Fruit fly (Drosophila melanogaster) whole organism, wandering third instar larva: ENCODE data around the gene CG13284.

ENCODE experiments used
- Dfd ChIP-seq: fragments of >200 bp; optimal IDR thresholded peaks from 2 replicates; lab custom pipeline; 2017; ENCODE audit warnings: missing biosample characterization, missing genetic modification characterization
- Dif ChIP-seq: fragments of 200-275, 200-300 bp; sonication (Bioruptor generic); optimal IDR thresholded peaks from 2 replicates; lab custom pipeline; 2018; ENCODE audit warnings: missing biosample characterization, missing genetic modification characterization; ENCODE audit not compliant: partially characterized antibody
- HLH106 ChIP-seq: fragments of 200-800 bp; optimal IDR thresholded peaks from 3 replicates; lab custom pipeline; 2019; ENCODE audit warnings: missing biosample characterization, mild to moderate bottlenecking, missing genetic modification characterization, moderate library complexity
- Hnf4 ChIP-seq: fragments of 200-800 bp; sonication (Bioruptor generic); optimal IDR thresholded peaks from 2 replicates; lab custom pipeline; 2016; ENCODE audit warnings: missing biosample characterization, mild to moderate bottlenecking, missing genetic modification characterization
- Myc ChIP-seq: fragments of >200 bp; optimal IDR thresholded peaks from 2 replicates; lab custom pipeline; 2017
- OdsH ChIP-seq: fragments of 200-800 bp; sonication (Bioruptor generic); optimal IDR thresholded peaks from 2 replicates; lab custom pipeline; 2016; ENCODE audit warnings: missing biosample characterization, mild to moderate bottlenecking, missing genetic modification characterization
- br ChIP-seq: fragments of 200-800 bp; sonication (Bioruptor generic); optimal IDR thresholded peaks from 2 replicates; lab custom pipeline; 2016; ENCODE audit warnings: missing biosample characterization, missing genetic modification characterization
- dmrt93B ChIP-seq: fragments of 200-800 bp; sonication (Bioruptor generic); optimal IDR thresholded peaks from 2 replicates; lab custom pipeline; 2018; ENCODE audit warnings: missing biosample characterization, mild to moderate bottlenecking, missing genetic modification characterization
- h ChIP-seq: fragments of 200-800 bp; sonication (Bioruptor generic); optimal IDR thresholded peaks from 3 replicates; lab custom pipeline; 2016; ENCODE audit warnings: missing biosample characterization, mild to moderate bottlenecking, missing genetic modification characterization
- lola ChIP-seq: fragments of >200 bp; optimal IDR thresholded peaks from 2 replicates; lab custom pipeline; 2017; ENCODE audit warnings: missing biosample characterization, missing genetic modification characterization
- rgr ChIP-seq: fragments of 200-800 bp; sonication (Bioruptor generic); optimal IDR thresholded peaks from 3 replicates; lab custom pipeline; 2016; ENCODE audit warnings: missing biosample characterization, mild to moderate bottlenecking, missing genetic modification characterization
- tai ChIP-seq: sonication (Bioruptor generic); optimal IDR thresholded peaks from 2 replicates; lab custom pipeline; 2016; ENCODE audit warnings: missing biosample characterization, missing genetic modification characterization
- usp ChIP-seq: fragments of >200 bp; optimal IDR thresholded peaks from 2 replicates; lab custom pipeline; 2017; ENCODE audit warnings: missing biosample characterization, missing genetic modification characterization
- woc ChIP-seq: sonication (Bioruptor generic); optimal IDR thresholded peaks from 2 replicates; lab custom pipeline; 2016; ENCODE audit warnings: missing biosample characterization, mild to moderate bottlenecking, missing genetic modification characterization

dm6 chr2L:16886459-16886858 is 37.9 kb upstream of the CG13284 start:
- TF ChIP-seq Dfd (GFP tag; lab: Kevin White, UChicago) (no peak), OdsH (GFP tag; lab: Kevin White, UChicago) (no peak), tai (no peak), lola (GFP tag; lab: Kevin White, UChicago) (no peak), dmrt93B (GFP tag; lab: Kevin White, UChicago) (no peak), Myc (lab: Kevin White, UChicago) (no peak), rgr (GFP tag; lab: Kevin White, UChicago) (no peak), h (GFP tag; lab: Kevin White, UChicago) (no peak), Dif (no peak), usp (GFP tag; lab: Kevin White, UChicago) (no peak), Hnf4 (GFP tag; lab: Kevin White, UChicago) (no peak), HLH106 (tag; lab: Kevin White, UChicago) (no peak), woc (GFP tag; lab: Kevin White, UChicago) (no peak), br (GFP tag; lab: Kevin White, UChicago) (no peak)
